Fruit fly (Drosophila melanogaster) whole organism, embryonic: ENCODE measurements around the gene Mgat3.
A peak's percentile ranks its signal among the peaks of the same experiment; 100 is the strongest.

Source experiments
- Abd-B ChIP-seq: fragments of 200-800 bp; sonication (Bioruptor generic); optimal IDR thresholded peaks from 2 replicates; lab custom pipeline; 2018; ENCODE audit warnings: missing biosample characterization, mild to moderate bottlenecking, missing genetic modification characterization, moderate library complexity
- Asciz ChIP-seq: fragments of 200-800 bp; sonication (Bioruptor generic); optimal IDR thresholded peaks from 2 replicates; lab custom pipeline; 2017; ENCODE audit warnings: missing biosample characterization, mild to moderate bottlenecking, missing genetic modification characterization, missing genetic modification reagents
- CG10366 ChIP-seq: fragments of 200-800 bp; sonication (Bioruptor generic); IDR thresholded peaks from 2 replicates; pipeline ENCODE4 v1.3.6; 2022; ENCODE audit warnings: missing biosample characterization, missing genetic modification characterization
- CG11456 ChIP-seq: fragments of 200-800 bp; sonication (Bioruptor generic); IDR thresholded peaks from 3 replicates; pipeline ENCODE4 v1.3.6; 2022; ENCODE audit warnings: missing biosample characterization, missing genetic modification characterization
- CG11723 ChIP-seq: fragments of 200-800 bp; sonication (Bioruptor generic); optimal IDR thresholded peaks from 2 replicates; lab custom pipeline; 2017; ENCODE audit warnings: missing biosample characterization, mild to moderate bottlenecking, missing genetic modification characterization
- CG15514 ChIP-seq: fragments of 200-800 bp; sonication (Bioruptor generic); optimal IDR thresholded peaks from 3 replicates; lab custom pipeline; 2017; ENCODE audit warnings: missing biosample characterization, missing genetic modification characterization, mild to moderate bottlenecking, moderate library complexity, missing genetic modification reagents
- CG15601 ChIP-seq: fragments of 200-800 bp; sonication (Bioruptor generic); optimal IDR thresholded peaks from 3 replicates; lab custom pipeline; 2019; ENCODE audit warnings: missing biosample characterization, mild to moderate bottlenecking, missing genetic modification characterization, moderate library complexity
- CG1602 ChIP-seq: fragments of 200-800 bp; sonication (Bioruptor generic); optimal IDR thresholded peaks from 3 replicates; lab custom pipeline; 2016; ENCODE audit warnings: missing biosample characterization, missing genetic modification characterization
- CG16813 ChIP-seq: fragments of 200-800 bp; sonication (Bioruptor generic); IDR thresholded peaks from 3 replicates; pipeline ENCODE4 v1.3.6; 2022; ENCODE audit warnings: missing biosample characterization, missing genetic modification characterization; ENCODE audit not compliant: partially characterized antibody
- CG17802 ChIP-seq: fragments of 200-800 bp; sonication (Bioruptor generic); optimal IDR thresholded peaks from 2 replicates; lab custom pipeline; 2018; ENCODE audit warnings: missing biosample characterization, mild to moderate bottlenecking, missing genetic modification characterization, moderate library complexity
- CG17912 ChIP-seq: fragments of 200-800 bp; sonication (Bioruptor generic); optimal IDR thresholded peaks from 2 replicates; lab custom pipeline; 2018; ENCODE audit warnings: missing biosample characterization, mild to moderate bottlenecking, missing genetic modification characterization
- CG18011 ChIP-seq: fragments of 200-800 bp; sonication (Bioruptor generic); optimal IDR thresholded peaks from 2 replicates; lab custom pipeline; 2017; ENCODE audit warnings: missing biosample characterization, missing genetic modification characterization, mild to moderate bottlenecking, moderate library complexity, missing genotype
- CG2120 ChIP-seq: fragments of 200-800 bp; sonication (Bioruptor generic); optimal IDR thresholded peaks from 3 replicates; lab custom pipeline; 2016; ENCODE audit warnings: missing biosample characterization, missing genetic modification characterization
- CG30403 ChIP-seq: fragments of 200-800 bp; sonication (Bioruptor generic); optimal IDR thresholded peaks from 3 replicates; lab custom pipeline; 2016; ENCODE audit warnings: missing biosample characterization, missing genetic modification characterization
- CG32532 ChIP-seq: fragments of 200-800 bp; sonication (Bioruptor generic); IDR thresholded peaks from 2 replicates; pipeline ENCODE4 v1.3.6; 2022; ENCODE audit warnings: missing biosample characterization, missing genetic modification characterization
- CG32767 ChIP-seq: fragments of 200-800 bp; sonication (Bioruptor generic); IDR thresholded peaks from 2 replicates; pipeline ENCODE4 v1.3.6; 2022; ENCODE audit warnings: missing biosample characterization, missing genetic modification characterization
- CG3726 ChIP-seq: fragments of 200-800 bp; sonication (Bioruptor generic); IDR thresholded peaks from 3 replicates; pipeline ENCODE4, ENCODE4 v1.3.6; 2022; ENCODE audit warnings: missing biosample characterization, missing genetic modification characterization
- CG42726 ChIP-seq: fragments of 200-800 bp; sonication (Bioruptor generic); IDR thresholded peaks from 2 replicates; pipeline ENCODE4 v1.3.6; 2022; ENCODE audit warnings: missing biosample characterization, missing genetic modification characterization; ENCODE audit not compliant: partially characterized antibody
- CG43689 ChIP-seq: fragments of 200-800 bp; sonication (Bioruptor generic); IDR thresholded peaks from 2 replicates; pipeline ENCODE4 v1.3.6; 2022; ENCODE audit warnings: missing biosample characterization, missing genetic modification characterization
- CG6175 ChIP-seq: fragments of 200-800 bp; sonication (Bioruptor generic); IDR thresholded peaks from 3 replicates; pipeline ENCODE4 v1.3.6; 2022; ENCODE audit warnings: missing biosample characterization, missing genetic modification characterization
- CG7271 ChIP-seq: fragments of 200-800 bp; sonication (Bioruptor generic); optimal IDR thresholded peaks from 2 replicates; lab custom pipeline; 2018; ENCODE audit warnings: missing biosample characterization, mild to moderate bottlenecking, missing genetic modification characterization, moderate library complexity
- CG8281 ChIP-seq: fragments of 200-800 bp; sonication (Bioruptor generic); optimal IDR thresholded peaks from 2 replicates; lab custom pipeline; 2018; ENCODE audit warnings: missing biosample characterization, mild to moderate bottlenecking, missing genetic modification characterization, moderate library complexity
- CG9817 ChIP-seq: fragments of 200-800 bp; sonication (Bioruptor generic); optimal IDR thresholded peaks from 2 replicates; lab custom pipeline; 2018; ENCODE audit warnings: missing biosample characterization, mild to moderate bottlenecking, missing genetic modification characterization, moderate library complexity
- Dfd ChIP-seq, 2 experiments: fragments of >200 bp; optimal IDR thresholded peaks; 2 replicates each; lab custom pipeline; 2017; ENCODE audit warnings: missing biosample characterization in 2 of 2, missing genetic modification characterization in 2 of 2
- Fer3 ChIP-seq: fragments of 200-800 bp; sonication (Bioruptor generic); optimal IDR thresholded peaks from 2 replicates; lab custom pipeline; 2018; ENCODE audit warnings: missing biosample characterization, mild to moderate bottlenecking, missing genetic modification characterization, moderate library complexity
- Gug ChIP-seq: fragments of 200-800 bp; sonication (Bioruptor generic); IDR thresholded peaks from 4 replicates; pipeline ENCODE4 v1.3.6; 2022; ENCODE audit warnings: missing biosample characterization, missing genetic modification characterization
- HHEX ChIP-seq: fragments of 200-800 bp; sonication (Bioruptor generic); optimal IDR thresholded peaks from 3 replicates; lab custom pipeline; 2017; ENCODE audit warnings: missing biosample characterization, mild to moderate bottlenecking, missing genetic modification characterization, missing genetic modification reagents
- NC2α ChIP-seq: fragments of 200-800 bp; sonication (Bioruptor generic); optimal IDR thresholded peaks from 2 replicates; lab custom pipeline; 2016; ENCODE audit warnings: missing biosample characterization, missing genetic modification characterization
- Oaz ChIP-seq: fragments of 200-800 bp; sonication (Bioruptor generic); IDR thresholded peaks from 2 replicates; pipeline ENCODE4 v1.3.6; 2022; ENCODE audit warnings: missing biosample characterization, missing genetic modification characterization
- Sry-β ChIP-seq: fragments of 200-800 bp; sonication (Bioruptor generic); optimal IDR thresholded peaks from 2 replicates; lab custom pipeline; 2018; ENCODE audit warnings: missing biosample characterization, mild to moderate bottlenecking, missing genetic modification characterization, moderate library complexity
- Usf ChIP-seq: fragments of 200-800 bp; sonication (Bioruptor generic); optimal IDR thresholded peaks from 2 replicates; lab custom pipeline; 2017; ENCODE audit warnings: missing genotype, missing biosample characterization, missing genetic modification characterization
- YL-1 ChIP-seq: fragments of 200-800 bp; sonication (Bioruptor generic); optimal IDR thresholded peaks from 3 replicates; lab custom pipeline; 2017; ENCODE audit warnings: missing biosample characterization, mild to moderate bottlenecking, missing genetic modification characterization
- cato ChIP-seq: fragments of 200-800 bp; sonication (Bioruptor generic); optimal IDR thresholded peaks from 2 replicates; lab custom pipeline; 2016; ENCODE audit warnings: missing biosample characterization, missing genetic modification characterization, borderline replicate concordance
- chinmo ChIP-seq: fragments of 200-800 bp; sonication (Bioruptor generic); IDR thresholded peaks from 4 replicates; pipeline ENCODE4 v1.3.6; 2022; ENCODE audit warnings: missing biosample characterization, missing genetic modification characterization; ENCODE audit not compliant: partially characterized antibody
- ci ChIP-seq: fragments of 200-800 bp; sonication (Bioruptor generic); IDR thresholded peaks from 3 replicates; pipeline ENCODE4 v1.3.6; 2022; ENCODE audit warnings: missing biosample characterization, missing genetic modification characterization
- dan ChIP-seq: fragments of 200-800 bp; sonication (Bioruptor generic); IDR thresholded peaks from 2 replicates; pipeline ENCODE4 v1.3.6; 2022; ENCODE audit warnings: missing biosample characterization, missing genetic modification characterization
- emc ChIP-seq: fragments of 200-800 bp; sonication (Bioruptor generic); optimal IDR thresholded peaks from 2 replicates; lab custom pipeline; 2016; ENCODE audit warnings: missing biosample characterization, missing genetic modification characterization
- exex ChIP-seq: fragments of 200-800 bp; sonication (Bioruptor generic); optimal IDR thresholded peaks from 4 replicates; lab custom pipeline; 2018; ENCODE audit warnings: missing biosample characterization, mild to moderate bottlenecking, missing genetic modification characterization, moderate library complexity
- fd64A ChIP-seq: fragments of 200-800 bp; sonication (Bioruptor generic); optimal IDR thresholded peaks from 3 replicates; lab custom pipeline; 2018; ENCODE audit warnings: missing biosample characterization, mild to moderate bottlenecking, missing genetic modification characterization
- gcm2 ChIP-seq: fragments of 200-800 bp; sonication (Bioruptor generic); optimal IDR thresholded peaks from 2 replicates; lab custom pipeline; 2016; ENCODE audit warnings: missing biosample characterization, missing genetic modification characterization
- h ChIP-seq: fragments of >200 bp; optimal IDR thresholded peaks from 2 replicates; lab custom pipeline; 2017
- jumu ChIP-seq: fragments of 200-800 bp; sonication (Bioruptor generic); optimal IDR thresholded peaks from 3 replicates; lab custom pipeline; 2016; ENCODE audit warnings: missing biosample characterization, missing genetic modification characterization
- oc ChIP-seq: fragments of 200-800 bp; sonication (Bioruptor generic); optimal IDR thresholded peaks from 2 replicates; lab custom pipeline; 2018; ENCODE audit warnings: missing biosample characterization, mild to moderate bottlenecking, missing genetic modification characterization, moderate library complexity
- pb ChIP-seq: fragments of 200-800 bp; sonication (Bioruptor generic); optimal IDR thresholded peaks from 3 replicates; lab custom pipeline; 2016; ENCODE audit warnings: missing biosample characterization, missing genetic modification characterization
- phol ChIP-seq: fragments of 200-800 bp; sonication (Bioruptor generic); optimal IDR thresholded peaks from 3 replicates; lab custom pipeline; 2018; ENCODE audit warnings: missing biosample characterization, mild to moderate bottlenecking, missing genetic modification characterization, moderate library complexity
- stc ChIP-seq: fragments of 200-800 bp; sonication (Bioruptor generic); IDR thresholded peaks from 2 replicates; pipeline ENCODE4 v1.3.6; 2022; ENCODE audit warnings: missing biosample characterization, missing genetic modification characterization
- tup ChIP-seq: fragments of 200-800 bp; sonication (Bioruptor generic); optimal IDR thresholded peaks from 2 replicates; lab custom pipeline; 2016; ENCODE audit warnings: missing biosample characterization, mild to moderate bottlenecking, missing genetic modification characterization, moderate library complexity
- unc-4 ChIP-seq: fragments of 200-800 bp; sonication (Bioruptor generic); IDR thresholded peaks from 2 replicates; pipeline ENCODE4 v1.3.6; 2022; ENCODE audit warnings: missing biosample characterization, missing genetic modification characterization; ENCODE audit not compliant: partially characterized antibody

Mgat3 gene

DNA sequence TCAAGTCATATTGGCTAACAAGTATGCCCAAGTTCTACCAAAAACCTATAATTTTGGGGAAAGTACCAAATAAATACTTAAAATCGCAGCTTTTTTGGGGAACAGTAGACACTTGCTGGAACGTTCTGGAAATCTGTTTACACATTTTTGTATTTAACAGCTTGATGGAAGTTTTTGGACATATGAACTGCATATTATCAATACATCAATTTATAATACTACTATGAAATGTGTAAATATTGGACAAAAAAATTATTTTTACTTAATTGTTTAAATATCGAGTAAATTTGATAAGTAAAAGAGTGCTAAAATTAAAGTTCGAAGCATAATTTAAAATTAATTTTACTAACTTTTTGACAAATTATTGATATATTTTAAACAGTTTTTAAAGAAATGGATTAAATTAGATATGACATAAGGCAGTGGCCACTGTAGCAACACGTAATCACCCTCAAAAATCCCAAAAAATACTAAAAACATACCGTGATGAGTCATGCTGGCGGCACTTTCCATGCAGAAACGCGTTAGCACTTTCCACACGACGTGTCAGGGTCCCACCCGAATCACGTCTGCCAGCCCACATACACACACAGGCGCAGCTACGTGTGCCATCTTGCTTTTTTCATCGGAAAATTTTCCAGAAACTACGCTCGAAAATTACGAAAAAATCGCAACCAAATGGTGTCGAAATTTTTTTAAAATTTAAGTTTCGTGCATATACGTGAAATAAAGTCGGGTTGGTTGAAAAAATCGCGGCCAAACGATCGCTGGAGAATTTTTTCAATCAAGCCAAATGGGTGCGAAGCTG lies 17.2 kb downstream of the Mgat3 start, which contains the start of gene Sirt1 (continued):
- TF ChIP-seq CG15514 (GFP tag; lab: Kevin White, UChicago): peak; percentile 45
- peak; percentile 77; the same call in 2 of the 3 replicates for TF ChIP-seq CG3726 (GFP tag; lab: Robert Waterston, UW)
- TF ChIP-seq Usf (GFP tag; lab: Kevin White, UChicago): peak; percentile 88
- peak; percentile 78 for TF ChIP-seq Fer3
- no peak for TF ChIP-seq fd64A (GFP tag; lab: Kevin White, UChicago)
- TF ChIP-seq CG6175 (GFP tag; lab: Robert Waterston, UW): 0 out of 3 replicates have a peak, but pooled peaks have one; percentile 36
- TF ChIP-seq emc (GFP tag; lab: Kevin White, UChicago): no peak
- no peak for TF ChIP-seq oc (tag; lab: Kevin White, UChicago)
- TF ChIP-seq h (lab: Kevin White, UChicago): no peak
- TF ChIP-seq exex (tag; lab: Kevin White, UChicago): no peak
- peak; percentile 0 for TF ChIP-seq Sry-β (GFP tag; lab: Kevin White, UChicago)
- TF ChIP-seq HHEX (GFP tag; lab: Kevin White, UChicago): peak; percentile 82
- TF ChIP-seq CG43689 (GFP tag; lab: Robert Waterston, UW): peak; percentile 58
- TF ChIP-seq CG1602 (GFP tag; lab: Kevin White, UChicago): peak; percentile 91
- TF ChIP-seq CG11723 (GFP tag; lab: Kevin White, UChicago): peak; percentile 66
- peak; percentile 96 for TF ChIP-seq CG30403 (GFP tag; lab: Kevin White, UChicago)
- TF ChIP-seq ci (GFP tag; lab: Robert Waterston, UW): peak; percentile 48; the same call in 1 of the 3 replicates
- TF ChIP-seq dan (GFP tag; lab: Robert Waterston, UW): peak; percentile 56
- no peak for TF ChIP-seq NC2α (GFP tag; lab: Kevin White, UChicago)
- peak; percentile 48 for TF ChIP-seq Asciz (GFP tag; lab: Kevin White, UChicago)
- peak; percentile 73 for TF ChIP-seq cato (GFP tag; lab: Kevin White, UChicago)
- no peak for TF ChIP-seq gcm2 (GFP tag; lab: Kevin White, UChicago)
- peak; percentile 85 for TF ChIP-seq CG2120 (GFP tag; lab: Kevin White, UChicago)
- peak; percentile 84 for TF ChIP-seq CG9817 (tag; lab: Kevin White, UChicago)
- no peak for TF ChIP-seq Dfd (GFP tag; optimal IDR thresholded peaks at IDR 0.05; lab: Kevin White, UChicago)
- peak; percentile 98 for TF ChIP-seq CG32767 (GFP tag; lab: Robert Waterston, UW)
- no peak for TF ChIP-seq unc-4 (GFP tag; lab: Robert Waterston, UW)
- no peak for TF ChIP-seq pb (GFP tag; lab: Kevin White, UChicago)
- TF ChIP-seq CG32532 (GFP tag; lab: Robert Waterston, UW): peak; percentile 84
- TF ChIP-seq tup (GFP tag; lab: Kevin White, UChicago): peak; percentile 11
- TF ChIP-seq CG18011 (GFP tag; lab: Kevin White, UChicago): peak; percentile 47
- no peak; the same call in 3 of the 4 replicates for TF ChIP-seq chinmo (GFP tag; lab: Robert Waterston, UW)
- peak; percentile 22 for TF ChIP-seq jumu (GFP tag; lab: Kevin White, UChicago)
- peak; percentile 100 for TF ChIP-seq YL-1
- TF ChIP-seq CG17912: no peak
- TF ChIP-seq CG15601 (tag; lab: Kevin White, UChicago): peak; percentile 78
- peak; percentile 61 for TF ChIP-seq CG10366
- no peak for TF ChIP-seq CG42726 (GFP tag; lab: Robert Waterston, UW)
- TF ChIP-seq CG11456 (GFP tag; lab: Robert Waterston, UW): peak; percentile 67; the same call in 2 of the 3 replicates
- 0 out of 3 replicates have a peak, but pooled peaks have one; percentile 20 for TF ChIP-seq CG16813
- no peak for TF ChIP-seq CG17802
- TF ChIP-seq Abd-B (GFP tag; lab: Kevin White, UChicago): peak; percentile 92
- TF ChIP-seq phol: peak; percentile 87
- peak; percentile 59 for TF ChIP-seq Oaz
- TF ChIP-seq CG8281 (tag; lab: Kevin White, UChicago): peak; percentile 85
- TF ChIP-seq Gug (GFP tag; lab: Robert Waterston, UW): peak; percentile 77; the same call in 3 of the 4 replicates
- peak; percentile 50; the same call in 1 of the 2 replicates for TF ChIP-seq stc (GFP tag; lab: Robert Waterston, UW)
- TF ChIP-seq CG7271 (tag; lab: Kevin White, UChicago): no peak
